Fruit fly (Drosophila melanogaster): ENCODE data around the gene crn.

The crn gene

DNA sequence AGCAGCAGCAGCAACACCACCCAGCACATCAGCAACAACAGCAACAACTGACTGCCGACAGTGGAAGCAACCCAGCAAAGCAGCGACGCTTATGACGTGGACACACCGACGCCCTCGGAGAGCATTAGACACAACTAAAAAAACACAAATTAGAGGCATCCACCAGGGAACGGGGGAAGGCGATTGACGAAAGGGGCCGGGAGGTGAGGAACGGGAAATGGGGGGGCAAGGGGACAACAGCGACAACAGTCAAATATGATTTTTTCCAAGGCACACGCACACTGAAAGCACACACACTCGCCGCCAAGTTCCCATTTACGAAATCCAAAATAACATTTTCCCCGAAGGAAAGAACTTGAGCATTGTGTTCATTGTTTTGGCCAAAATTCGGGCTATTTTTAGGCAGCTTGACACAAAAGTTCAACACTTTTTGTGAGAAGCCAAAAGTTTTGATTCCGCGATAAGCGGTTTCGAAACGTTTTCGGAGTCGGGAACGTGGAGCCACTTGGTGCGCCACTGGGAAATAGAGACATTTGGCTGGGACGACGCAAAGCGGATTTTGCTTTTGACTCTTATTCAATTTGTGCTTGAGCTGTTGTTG lies 41.0 kb downstream of the crn start (continued):
- TF ChIP-seq CG30431 (GFP tag; optimal IDR thresholded peaks at IDR 0.05), result no peak
- TF ChIP-seq CoRest (tag; optimal IDR thresholded peaks at IDR 0.05), result peak; percentile 19
- TF ChIP-seq az2 (GFP tag; optimal IDR thresholded peaks at IDR 0.05), result no peak
- TF ChIP-seq CG12744 (GFP tag; optimal IDR thresholded peaks at IDR 0.05), result no peak
- TF ChIP-seq nmo (GFP tag; optimal IDR thresholded peaks at IDR 0.05), result peak; percentile 37
- 0 out of 2 replicates have a peak, but pooled peaks have one; percentile 9 for TF ChIP-seq CG31441 (GFP tag; IDR thresholded peaks at IDR 0.05)
- no peak for TF ChIP-seq CG18764 (GFP tag; optimal IDR thresholded peaks at IDR 0.05)
- no peak for TF ChIP-seq org-1 (GFP tag; optimal IDR thresholded peaks at IDR 0.05)
- no peak for TF ChIP-seq CG7271 (tag; optimal IDR thresholded peaks at IDR 0.05)
- no peak for TF ChIP-seq Chrac-16 (GFP tag; optimal IDR thresholded peaks at IDR 0.05)
- peak; percentile 74 for TF ChIP-seq Med (GFP tag)
- peak; percentile 81 for TF ChIP-seq CG12769 (tag; optimal IDR thresholded peaks at IDR 0.05)
- no peak for TF ChIP-seq PHDP (tag; optimal IDR thresholded peaks at IDR 0.05)
- no peak for TF ChIP-seq CG7987 (GFP tag; optimal IDR thresholded peaks at IDR 0.05)
- TF ChIP-seq CG4730 (GFP tag; IDR thresholded peaks at IDR 0.05), result no peak
- no peak for TF ChIP-seq MTF-1 (GFP tag; optimal IDR thresholded peaks at IDR 0.05; ENCODE audit: borderline replicate concordance)
- TF ChIP-seq croc (GFP tag; conservative IDR thresholded peaks at IDR 0.05), result no peak
- TF ChIP-seq dysf (GFP tag; IDR thresholded peaks at IDR 0.05), result peak; percentile 63; the same call in 2 of the 3 replicates
- no peak for TF ChIP-seq danr (GFP tag; IDR thresholded peaks at IDR 0.05)
- TF ChIP-seq Pdp1 (GFP tag; optimal IDR thresholded peaks at IDR 0.05), result peak in 1 of 2 experiments; percentile 16
- no peak for TF ChIP-seq D (optimal IDR thresholded peaks at IDR 0.05)
- TF ChIP-seq D (GFP tag; optimal IDR thresholded peaks at IDR 0.05), result no peak
- no peak for TF ChIP-seq caup (GFP tag; optimal IDR thresholded peaks at IDR 0.05; ENCODE audit: severe bottlenecking)
- TF ChIP-seq slou (GFP tag; optimal IDR thresholded peaks at IDR 0.05), result no peak
- TF ChIP-seq chm (GFP tag; IDR thresholded peaks at IDR 0.05), result no peak
- TF ChIP-seq CrebB (tag; optimal IDR thresholded peaks at IDR 0.05), result no peak
- no peak for TF ChIP-seq Taf1 (GFP tag; IDR thresholded peaks at IDR 0.05)
- no peak for TF ChIP-seq Usf (GFP tag; optimal IDR thresholded peaks at IDR 0.05)
- TF ChIP-seq CG2889 (GFP tag; IDR thresholded peaks at IDR 0.05), result no peak
- no peak for TF ChIP-seq eyg (GFP tag; optimal IDR thresholded peaks at IDR 0.05)
- TF ChIP-seq E2f2 (GFP tag; IDR thresholded peaks at IDR 0.05), result no peak
- TF ChIP-seq lov (optimal IDR thresholded peaks at IDR 0.05), result no peak
- no peak for TF ChIP-seq lov (GFP tag; IDR thresholded peaks at IDR 0.05)
- no peak for TF ChIP-seq CG11696 (GFP tag; IDR thresholded peaks at IDR 0.05)
- no peak for TF ChIP-seq Hey (tag; optimal IDR thresholded peaks at IDR 0.05)
- TF ChIP-seq ac (GFP tag; optimal IDR thresholded peaks at IDR 0.05), result no peak
- TF ChIP-seq Atf3 (GFP tag; optimal IDR thresholded peaks at IDR 0.05), result no peak
- peak; percentile 58; the same call in 1 of the 2 replicates for TF ChIP-seq Drgx (GFP tag; IDR thresholded peaks at IDR 0.05)
- peak; percentile 13 for TF ChIP-seq bcd (GFP tag; optimal IDR thresholded peaks at IDR 0.05)
- TF ChIP-seq ara (GFP tag; IDR thresholded peaks at IDR 0.05), result peak; percentile 41; the same call in 1 of the 2 replicates
- peak; percentile 65 for TF ChIP-seq Ptx1 (GFP tag; IDR thresholded peaks at IDR 0.05)
- peak; percentile 67 for TF ChIP-seq Rfx (GFP tag; IDR thresholded peaks at IDR 0.05)
- no peak for TF ChIP-seq repo (GFP tag; optimal IDR thresholded peaks at IDR 0.05)
- TF ChIP-seq sna (GFP tag; IDR thresholded peaks at IDR 0.05; ENCODE audit: partially characterized antibody), result no peak
- TF ChIP-seq otp (GFP tag; IDR thresholded peaks at IDR 0.05), result no peak
- TF ChIP-seq luna (GFP tag; optimal IDR thresholded peaks at IDR 0.05), result no peak
- TF ChIP-seq nerfin-1 (tag; optimal IDR thresholded peaks at IDR 0.05), result no peak
- TF ChIP-seq toy (GFP tag; IDR thresholded peaks at IDR 0.05), result no peak
- no peak for TF ChIP-seq CG12391 (tag; optimal IDR thresholded peaks at IDR 0.05)
- TF ChIP-seq tgo (GFP tag; IDR thresholded peaks at IDR 0.05), result peak; percentile 19; the same call in 1 of the 3 replicates
- no peak for TF ChIP-seq tna (GFP tag; IDR thresholded peaks at IDR 0.05; ENCODE audit: partially characterized antibody)
- TF ChIP-seq CG32772 (GFP tag; IDR thresholded peaks at IDR 0.05), result no peak
